Worm (Caenorhabditis elegans) whole organism, L1 larva: ENCODE data around the gene dnj-3.

Source experiments
- dpl-1 ChIP-seq, 3 experiments: fragments of 150-350 bp in 2 of 3; sonication (generic microtip) in 1 of 3; optimal IDR thresholded peaks; 2 replicates each; lab custom pipeline; 2014 to 2017; ENCODE audit warnings: missing biosample characterization in 3 of 3, missing genetic modification characterization in 3 of 3, missing genetic modification reagents in 3 of 3
- ztf-4 ChIP-seq: fragments of 150-350 bp; optimal IDR thresholded peaks from 2 replicates; lab custom pipeline; 2014; ENCODE audit warnings: missing biosample characterization, missing genetic modification characterization

ce11 chrV:15059534-15059933 lies 8.9 kb upstream of the dnj-3 start, which contains the start of the genes mcm-3 and C25D7.15:
- TF ChIP-seq dpl-1 (GFP tag; optimal IDR thresholded peaks at IDR 0.05; lab: Kevin White, UChicago): peak; percentile 82 to 89 (median 85)
- TF ChIP-seq ztf-4 (tag; lab: Kevin White, UChicago): no peak
